Fruit fly (Drosophila melanogaster): ENCODE results near the gene Nle.

The Nle gene

DNA sequence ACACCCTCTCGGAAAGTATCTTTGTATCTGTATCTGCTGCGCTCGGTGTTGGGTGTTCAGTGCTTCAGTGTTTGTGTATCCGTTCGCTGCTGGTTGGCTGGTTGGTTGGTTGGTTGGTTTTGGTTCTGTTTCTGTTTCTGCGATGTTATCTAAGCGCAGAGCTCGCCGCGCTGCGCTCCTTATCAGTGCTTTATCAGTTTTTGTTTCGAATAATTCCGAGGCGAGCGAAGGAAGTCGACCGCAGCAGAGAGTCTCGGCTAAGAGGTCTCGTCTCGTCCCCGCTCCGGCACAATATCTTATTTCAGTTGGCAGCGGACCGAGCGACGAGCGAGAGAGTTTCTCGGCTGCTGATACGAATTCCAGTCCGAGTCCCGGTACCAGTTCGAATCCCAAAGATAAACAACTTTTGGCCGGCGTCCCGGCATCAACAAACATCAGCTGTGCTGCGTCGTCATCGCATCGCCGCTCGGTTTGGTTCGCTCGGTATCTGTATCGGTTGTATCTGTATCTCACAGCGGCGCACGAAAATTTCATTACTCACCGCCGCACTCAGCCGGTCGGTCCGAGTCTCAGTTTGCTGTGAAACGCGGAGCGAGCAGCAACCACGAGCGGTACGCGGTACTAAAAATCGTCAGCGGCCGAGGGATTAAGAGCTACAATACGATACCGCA lies 44.6 kb downstream of the Nle start (continued):
- TF ChIP-seq Sox102F (GFP tag; optimal IDR thresholded peaks at IDR 0.05) (peak; percentile 67), fkh (GFP tag; optimal IDR thresholded peaks at IDR 0.05) (peak; percentile 93), Eip75B (GFP tag; optimal IDR thresholded peaks at IDR 0.05) (peak; percentile 43), Blimp-1 (GFP tag; optimal IDR thresholded peaks at IDR 0.05) (peak; percentile 5), pdm3 (GFP tag; optimal IDR thresholded peaks at IDR 0.05) (no peak), CG31627 (GFP tag; optimal IDR thresholded peaks at IDR 0.05) (no peak), Gug (GFP tag; IDR thresholded peaks at IDR 0.05) (no peak), CG15336 (GFP tag; IDR thresholded peaks at IDR 0.05) (peak; percentile 27; the same call in 1 of the 2 replicates)

DNA sequence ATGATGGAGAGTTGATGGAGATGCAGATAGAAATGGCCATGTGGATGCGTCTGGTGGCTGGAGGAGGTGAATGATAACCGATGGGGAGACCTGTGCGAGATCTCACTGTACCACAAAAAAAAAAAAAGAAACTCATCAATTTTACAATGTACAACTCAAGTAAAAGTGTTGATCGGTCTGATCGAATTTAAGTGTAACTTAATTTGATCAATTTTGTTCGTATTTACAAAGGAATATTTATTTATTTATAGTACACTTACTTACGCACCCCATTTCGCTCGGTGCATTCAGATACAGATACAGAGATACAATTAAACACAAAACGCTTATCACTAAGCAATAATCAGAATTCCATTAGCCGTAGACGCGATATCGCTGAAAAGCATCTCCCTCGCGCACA lies 45.2 kb downstream of the Nle start:
- TF ChIP-seq fkh (GFP tag; optimal IDR thresholded peaks at IDR 0.05) (no peak), CG6854 (GFP tag; optimal IDR thresholded peaks at IDR 0.05) (no peak), OdsH (GFP tag; optimal IDR thresholded peaks at IDR 0.05) (peak; percentile 68), CG11294 (GFP tag; IDR thresholded peaks at IDR 0.05) (no peak), CG11902 (GFP tag; optimal IDR thresholded peaks at IDR 0.05) (no peak), fd85E (GFP tag; optimal IDR thresholded peaks at IDR 0.05) (no peak), dac (GFP tag; optimal IDR thresholded peaks at IDR 0.05) (no peak), CG8632 (GFP tag; optimal IDR thresholded peaks at IDR 0.05) (peak; percentile 50), dsx (GFP tag; optimal IDR thresholded peaks at IDR 0.05; ENCODE audit: poor library complexity, severe bottlenecking) (no peak), acj6 (GFP tag; optimal IDR thresholded peaks at IDR 0.05) (peak; percentile 41), CG3919 (GFP tag; optimal IDR thresholded peaks at IDR 0.05) (peak; percentile 63), eg (GFP tag; IDR thresholded peaks at IDR 0.05) (peak; percentile 46; the same call in 2 of the 3 replicates), CG34406 (GFP tag; optimal IDR thresholded peaks at IDR 0.05) (peak; percentile 41), CG31627 (GFP tag; optimal IDR thresholded peaks at IDR 0.05) (peak; percentile 45), CG7368 (GFP tag; optimal IDR thresholded peaks at IDR 0.05) (no peak), spab (GFP tag; optimal IDR thresholded peaks at IDR 0.05) (peak; percentile 35), Smox (GFP tag; optimal IDR thresholded peaks at IDR 0.05) (peak; percentile 14), topi (GFP tag; optimal IDR thresholded peaks at IDR 0.05) (peak; percentile 47), CG10631 (GFP tag; optimal IDR thresholded peaks at IDR 0.05) (peak; percentile 58), Sox15 (GFP tag; optimal IDR thresholded peaks at IDR 0.05) (no peak), ss (GFP tag; optimal IDR thresholded peaks at IDR 0.05) (no peak), Met (GFP tag; optimal IDR thresholded peaks at IDR 0.05) (peak; percentile 62), Hr39 (GFP tag; optimal IDR thresholded peaks at IDR 0.05) (peak; percentile 45), CG4318 (GFP tag; optimal IDR thresholded peaks at IDR 0.05) (peak; percentile 29), CG6808 (GFP tag; optimal IDR thresholded peaks at IDR 0.05) (peak; percentile 33), CG32006 (GFP tag; optimal IDR thresholded peaks at IDR 0.05) (peak; percentile 73), net (GFP tag; optimal IDR thresholded peaks at IDR 0.05) (peak; percentile 27), esn (GFP tag; optimal IDR thresholded peaks at IDR 0.05) (peak; percentile 58), Ets21C (GFP tag; optimal IDR thresholded peaks at IDR 0.05) (peak; percentile 30), CG3032 (tag; optimal IDR thresholded peaks at IDR 0.05) (peak; percentile 19), CG6792 (GFP tag; optimal IDR thresholded peaks at IDR 0.05) (no peak), Blimp-1 (GFP tag; optimal IDR thresholded peaks at IDR 0.05) (no peak), salr (GFP tag; optimal IDR thresholded peaks at IDR 0.05) (peak; percentile 28 to 42), achi (GFP tag; optimal IDR thresholded peaks at IDR 0.05) (peak; percentile 24), CG15336 (GFP tag; IDR thresholded peaks at IDR 0.05) (peak; percentile 48), Eip75B (GFP tag; optimal IDR thresholded peaks at IDR 0.05) (peak; percentile 43), cyc (GFP tag; optimal IDR thresholded peaks at IDR 0.05) (peak; percentile 40), Lpt (GFP tag; optimal IDR thresholded peaks at IDR 0.05) (no peak), lz (GFP tag; optimal IDR thresholded peaks at IDR 0.05) (peak; percentile 40), Gug (GFP tag; IDR thresholded peaks at IDR 0.05) (0 out of 2 replicates have a peak, but pooled peaks have one; percentile 22), Eip93F (GFP tag; optimal IDR thresholded peaks at IDR 0.05) (no peak), pdm3 (GFP tag; optimal IDR thresholded peaks at IDR 0.05) (peak; percentile 56), CG16779 (tag; optimal IDR thresholded peaks at IDR 0.05) (no peak), CG6163 (GFP tag; IDR thresholded peaks at IDR 0.05) (peak; percentile 55; the same call in 1 of the 3 replicates), Sox102F (GFP tag; optimal IDR thresholded peaks at IDR 0.05) (peak; percentile 50), Sox14 (GFP tag; optimal IDR thresholded peaks at IDR 0.05) (peak; percentile 30), CG8319 (GFP tag; optimal IDR thresholded peaks at IDR 0.05) (peak; percentile 35)

Measured in whole organism, prepupa.